Worm (Caenorhabditis elegans): ENCODE data around the gene B0507.9.

DNA sequence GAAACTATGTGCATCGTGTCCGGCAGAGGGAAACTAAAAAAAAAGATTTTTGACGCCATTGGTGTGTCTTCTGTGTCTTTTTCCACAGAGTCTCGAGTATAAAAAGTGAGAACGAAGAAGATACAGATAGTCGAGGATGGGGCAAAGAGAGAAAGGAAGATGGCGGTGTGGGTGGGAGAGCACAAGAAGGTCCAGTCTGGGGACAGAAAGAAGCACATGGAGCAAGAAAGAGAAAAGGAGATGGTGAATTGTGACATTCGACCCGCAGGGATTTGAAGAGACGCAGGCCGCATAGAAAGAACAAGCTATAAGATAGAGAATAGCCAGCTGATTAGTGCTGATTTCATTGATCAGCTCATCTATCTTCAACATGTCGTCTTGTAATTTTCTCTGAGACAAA lies 36.4 kb upstream of the B0507.9 start:
- TF ChIP-seq him-1 (tag; optimal IDR thresholded peaks at IDR 0.05) (no peak), dao-5 (tag; optimal IDR thresholded peaks at IDR 0.05) (no peak)
